Fruit fly (Drosophila melanogaster) whole organism, embryonic: Measurements from ENCODE around the gene cic.
A peak's percentile ranks its signal among the peaks of the same experiment; 100 is the strongest.

ENCODE experiments used
- CG12659 ChIP-seq: fragments of 200-800 bp; sonication (Bioruptor generic); optimal IDR thresholded peaks from 3 replicates; lab custom pipeline; 2017; ENCODE audit warnings: mild to moderate bottlenecking, missing biosample characterization, missing genetic modification reagents, missing genetic modification characterization
- CG15011 ChIP-seq: fragments of 200-800 bp; sonication (Bioruptor generic); optimal IDR thresholded peaks from 3 replicates; lab custom pipeline; 2018; ENCODE audit warnings: missing biosample characterization, mild to moderate bottlenecking, missing genetic modification characterization
- CG15601 ChIP-seq: fragments of 200-800 bp; sonication (Bioruptor generic); optimal IDR thresholded peaks from 3 replicates; lab custom pipeline; 2019; ENCODE audit warnings: missing biosample characterization, mild to moderate bottlenecking, missing genetic modification characterization, moderate library complexity
- CG1602 ChIP-seq: fragments of 200-800 bp; sonication (Bioruptor generic); optimal IDR thresholded peaks from 3 replicates; lab custom pipeline; 2016; ENCODE audit warnings: missing biosample characterization, missing genetic modification characterization
- CG17186 ChIP-seq: fragments of 200-800 bp; sonication (Bioruptor generic); optimal IDR thresholded peaks from 3 replicates; lab custom pipeline; 2017; ENCODE audit warnings: missing biosample characterization, missing genetic modification reagents, missing genetic modification characterization
- CG2116 ChIP-seq: fragments of 200-800 bp; sonication (Bioruptor generic); optimal IDR thresholded peaks from 3 replicates; lab custom pipeline; 2018; ENCODE audit warnings: missing biosample characterization, mild to moderate bottlenecking, missing genetic modification characterization
- CG2678 ChIP-seq: fragments of 200-800 bp; sonication (Bioruptor generic); optimal IDR thresholded peaks from 3 replicates; lab custom pipeline; 2019; ENCODE audit warnings: missing biosample characterization, mild to moderate bottlenecking, missing genetic modification characterization, moderate library complexity
- CG30020 ChIP-seq: fragments of 200-800 bp; optimal IDR thresholded peaks from 2 replicates; lab custom pipeline; 2019; ENCODE audit warnings: missing biosample characterization, mild to moderate bottlenecking, missing genetic modification characterization, moderate library complexity
- CG31441 ChIP-seq: fragments of 200-800 bp; sonication (Bioruptor generic); IDR thresholded peaks from 2 replicates; pipeline ENCODE4 v1.3.6; 2022; ENCODE audit warnings: missing biosample characterization, missing genetic modification characterization
- CG33557 ChIP-seq: fragments of 200-800 bp; sonication (Bioruptor generic); optimal IDR thresholded peaks from 2 replicates; lab custom pipeline; 2019; ENCODE audit warnings: missing biosample characterization, mild to moderate bottlenecking, missing genetic modification characterization, moderate library complexity
- CG4424 ChIP-seq: fragments of 200-800 bp; sonication (Bioruptor generic); optimal IDR thresholded peaks from 3 replicates; lab custom pipeline; 2016; ENCODE audit warnings: missing biosample characterization, missing genetic modification characterization
- CG5953 ChIP-seq: fragments of 200-800 bp; sonication (Bioruptor generic); IDR thresholded peaks from 2 replicates; pipeline ENCODE4 v1.3.6; 2022; ENCODE audit warnings: missing biosample characterization, missing genetic modification characterization
- CG6254 ChIP-seq: fragments of 200-800 bp; sonication (Bioruptor generic); optimal IDR thresholded peaks from 3 replicates; lab custom pipeline; 2017; ENCODE audit warnings: mild to moderate bottlenecking, missing biosample characterization, missing genetic modification reagents, missing genetic modification characterization
- CG7556 ChIP-seq: fragments of 200-800 bp; sonication (Bioruptor generic); optimal IDR thresholded peaks from 2 replicates; lab custom pipeline; 2017; ENCODE audit warnings: missing biosample characterization, mild to moderate bottlenecking, missing genetic modification characterization
- Camta ChIP-seq: fragments of 200-800 bp; sonication (Bioruptor generic); optimal IDR thresholded peaks from 2 replicates; lab custom pipeline; 2016; ENCODE audit warnings: missing biosample characterization, missing genetic modification characterization
- D19B ChIP-seq: fragments of 200-800 bp; sonication (Bioruptor generic); optimal IDR thresholded peaks from 2 replicates; lab custom pipeline; 2017; ENCODE audit warnings: missing biosample characterization, mild to moderate bottlenecking, missing genetic modification characterization
- Dbx ChIP-seq: fragments of 200-800 bp; sonication (Bioruptor generic); IDR thresholded peaks from 3 replicates; pipeline ENCODE4 v1.3.6; 2022; ENCODE audit warnings: missing biosample characterization, missing genetic modification characterization
- Deaf1 ChIP-seq: fragments of 200-800 bp; optimal IDR thresholded peaks from 3 replicates; lab custom pipeline; 2019; ENCODE audit warnings: missing biosample characterization, mild to moderate bottlenecking, missing genetic modification characterization, moderate library complexity
- Dip2 ChIP-seq: fragments of 200-800 bp; sonication (Bioruptor generic); IDR thresholded peaks from 2 replicates; pipeline ENCODE4 v1.3.6; 2022; ENCODE audit warnings: missing biosample characterization, missing genetic modification characterization
- E2f2 ChIP-seq: fragments of 200-800 bp; sonication (Bioruptor generic); IDR thresholded peaks from 2 replicates; pipeline ENCODE4 v1.3.6; 2022; ENCODE audit warnings: missing biosample characterization, missing genetic modification characterization
- Ets65A ChIP-seq: fragments of 200-800 bp; sonication (Bioruptor generic); peaks from one replicate; lab custom pipeline; 2016; ENCODE audit warnings: missing biosample characterization, missing genetic modification characterization
- HLH4C ChIP-seq: fragments of 200-800 bp; sonication (Bioruptor generic); IDR thresholded peaks from 3 replicates; pipeline ENCODE4 v1.3.6; 2022; ENCODE audit warnings: missing biosample characterization, missing genetic modification characterization; ENCODE audit not compliant: partially characterized antibody
- Lpt ChIP-seq: fragments of >200 bp; optimal IDR thresholded peaks from 2 replicates; lab custom pipeline; 2018; ENCODE audit warnings: missing biosample characterization, missing genetic modification characterization
- Mad ChIP-seq: fragments of 200-800 bp; sonication (Bioruptor generic); optimal IDR thresholded peaks from 2 replicates; lab custom pipeline; 2016; ENCODE audit warnings: missing biosample characterization, missing genetic modification characterization
- Med ChIP-seq: fragments of 200-800 bp; sonication (Bioruptor generic); peaks from one replicate; lab custom pipeline; 2016; ENCODE audit warnings: missing biosample characterization, missing genetic modification characterization, mild to moderate bottlenecking, inconsistent platforms, moderate library complexity
- NK7.1 ChIP-seq: fragments of 200-800 bp; sonication (Bioruptor generic); optimal IDR thresholded peaks from 3 replicates; lab custom pipeline; 2016; ENCODE audit warnings: missing biosample characterization, missing genetic modification characterization
- Ravus ChIP-seq: fragments of 200-800 bp; sonication (Bioruptor generic); IDR thresholded peaks from 2 replicates; pipeline ENCODE4 v1.3.6; 2022; ENCODE audit warnings: missing biosample characterization, missing genetic modification characterization
- Rx ChIP-seq: fragments of 200-800 bp; sonication (Bioruptor generic); IDR thresholded peaks from 2 replicates; pipeline ENCODE4 v1.3.6; 2022; ENCODE audit warnings: missing biosample characterization, missing genetic modification characterization
- Sox100B ChIP-seq: fragments of 200-800 bp; sonication (Bioruptor generic); optimal IDR thresholded peaks from 3 replicates; lab custom pipeline; 2018; ENCODE audit warnings: missing biosample characterization, mild to moderate bottlenecking, missing genetic modification characterization
- Sox102F ChIP-seq: fragments of 200-800 bp; sonication (Bioruptor generic); optimal IDR thresholded peaks from 2 replicates; lab custom pipeline; 2018; ENCODE audit warnings: missing biosample characterization, mild to moderate bottlenecking, missing genetic modification characterization, moderate library complexity
- ato ChIP-seq: fragments of 200-800 bp; sonication (Bioruptor generic); IDR thresholded peaks from 2 replicates; pipeline ENCODE4 v1.3.6; 2022; ENCODE audit warnings: missing biosample characterization, missing genetic modification characterization; ENCODE audit not compliant: partially characterized antibody
- chinmo ChIP-seq: fragments of 200-800 bp; sonication (Bioruptor generic); IDR thresholded peaks from 4 replicates; pipeline ENCODE4 v1.3.6; 2022; ENCODE audit warnings: missing biosample characterization, missing genetic modification characterization; ENCODE audit not compliant: partially characterized antibody
- fd96Cb ChIP-seq: fragments of 200-800 bp; sonication (Bioruptor generic); optimal IDR thresholded peaks from 2 replicates; lab custom pipeline; 2018; ENCODE audit warnings: missing biosample characterization, mild to moderate bottlenecking, missing genetic modification characterization, moderate library complexity
- hbn ChIP-seq: fragments of 200-800 bp; sonication (Bioruptor generic); IDR thresholded peaks from 2 replicates; pipeline ENCODE4 v1.3.6; 2022; ENCODE audit warnings: missing biosample characterization, missing genetic modification characterization; ENCODE audit not compliant: partially characterized antibody
- ind ChIP-seq: fragments of 200-800 bp; sonication (Bioruptor generic); optimal IDR thresholded peaks from 3 replicates; lab custom pipeline; 2016; ENCODE audit warnings: missing biosample characterization, missing genetic modification characterization
- jumu ChIP-seq: fragments of 200-800 bp; sonication (Bioruptor generic); optimal IDR thresholded peaks from 3 replicates; lab custom pipeline; 2016; ENCODE audit warnings: missing biosample characterization, missing genetic modification characterization
- kni ChIP-seq: fragments of 200-800 bp; sonication (Bioruptor generic); optimal IDR thresholded peaks from 3 replicates; lab custom pipeline; 2017; ENCODE audit warnings: mild to moderate bottlenecking, missing biosample characterization, missing genetic modification reagents, missing genetic modification characterization
- lbe ChIP-seq: fragments of 200-800 bp; sonication (Bioruptor generic); optimal IDR thresholded peaks from 2 replicates; lab custom pipeline; 2016; ENCODE audit warnings: missing biosample characterization, mild to moderate bottlenecking, missing genetic modification characterization
- maf-S ChIP-seq: fragments of 200-800 bp; sonication (Bioruptor generic); optimal IDR thresholded peaks from 2 replicates; lab custom pipeline; 2016; ENCODE audit warnings: missing biosample characterization, missing genetic modification characterization
- mirr ChIP-seq: fragments of 200-800 bp; sonication (Bioruptor generic); optimal IDR thresholded peaks from 3 replicates; lab custom pipeline; 2018; ENCODE audit warnings: missing biosample characterization, mild to moderate bottlenecking, missing genetic modification characterization
- pfk ChIP-seq: fragments of 200-800 bp; sonication (Bioruptor generic); optimal IDR thresholded peaks from 2 replicates; lab custom pipeline; 2018; ENCODE audit warnings: missing biosample characterization, mild to moderate bottlenecking, missing genetic modification characterization, moderate library complexity
- phol ChIP-seq: fragments of 200-800 bp; sonication (Bioruptor generic); optimal IDR thresholded peaks from 3 replicates; lab custom pipeline; 2018; ENCODE audit warnings: missing biosample characterization, mild to moderate bottlenecking, missing genetic modification characterization, moderate library complexity
- row ChIP-seq: fragments of 200-800 bp; sonication (Bioruptor generic); IDR thresholded peaks from 3 replicates; pipeline ENCODE4 v1.3.6; 2022; ENCODE audit warnings: missing biosample characterization, missing genetic modification characterization
- scrt ChIP-seq: fragments of 200-800 bp; sonication (Bioruptor generic); optimal IDR thresholded peaks from 2 replicates; lab custom pipeline; 2018; ENCODE audit warnings: missing biosample characterization, mild to moderate bottlenecking, missing genetic modification characterization, moderate library complexity
- sens ChIP-seq: fragments of 200-800 bp; sonication (Bioruptor generic); peaks from one replicate; lab custom pipeline; 2016; ENCODE audit warnings: missing biosample characterization, missing genetic modification characterization
- sim ChIP-seq: fragments of 200-800 bp; sonication (Bioruptor generic); IDR thresholded peaks from 2 replicates; pipeline ENCODE4 v1.3.6; 2022; ENCODE audit warnings: missing biosample characterization, missing genetic modification characterization
- twi ChIP-seq: fragments of 200-800 bp; optimal IDR thresholded peaks from 2 replicates; lab custom pipeline; 2019; ENCODE audit warnings: missing biosample characterization, mild to moderate bottlenecking, missing genetic modification characterization, moderate library complexity

The cic gene

DNA sequence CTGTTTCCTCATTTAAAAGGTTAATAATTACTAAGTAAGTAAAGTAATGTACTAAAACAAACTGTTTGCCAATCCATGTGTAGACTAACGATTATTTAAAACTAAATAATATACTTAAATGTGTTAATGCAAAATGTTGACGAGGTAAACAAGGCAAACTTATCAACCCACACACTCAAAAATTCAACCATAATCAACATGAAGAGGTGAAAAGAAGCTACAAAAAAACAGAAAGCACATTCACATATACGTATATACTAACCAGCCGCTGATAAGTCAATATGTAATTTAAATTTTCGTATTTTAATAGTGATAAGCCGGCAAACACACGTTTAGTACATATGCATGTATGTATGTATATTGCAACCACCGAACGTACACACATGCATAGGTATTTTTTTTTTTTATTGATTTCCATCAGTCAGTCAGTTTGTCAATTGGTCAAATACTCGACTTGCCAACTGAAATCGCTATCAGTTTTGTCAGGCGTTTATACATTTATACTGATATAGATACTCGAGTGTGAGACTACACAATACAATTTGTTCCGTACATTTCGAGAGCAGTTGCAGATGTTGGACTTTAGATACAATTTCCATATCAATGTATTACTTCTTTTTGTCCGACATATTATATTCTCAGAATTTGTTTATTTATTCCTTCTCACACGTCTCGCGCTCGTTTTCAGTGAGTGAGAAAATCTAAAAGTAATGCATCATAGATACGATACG is 7.0 kb downstream of the cic start (continued):
- TF ChIP-seq Mad: no peak
- peak; percentile 58 for TF ChIP-seq row
- peak; percentile 40 for TF ChIP-seq CG12659 (GFP tag; lab: Kevin White, UChicago)
- peak; percentile 89 for TF ChIP-seq mirr
- peak; percentile 17 for TF ChIP-seq scrt (GFP tag; lab: Kevin White, UChicago)
- TF ChIP-seq CG15011 (GFP tag; lab: Kevin White, UChicago): no peak
- peak; percentile 43 for TF ChIP-seq fd96Cb
- TF ChIP-seq sens: peak; percentile 87
- no peak for TF ChIP-seq pfk (GFP tag; lab: Kevin White, UChicago)
- no peak for TF ChIP-seq CG30020
- TF ChIP-seq CG5953 (GFP tag; lab: Robert Waterston, UW): no peak
- peak; percentile 14 for TF ChIP-seq lbe (GFP tag; lab: Kevin White, UChicago)
- TF ChIP-seq NK7.1 (GFP tag; lab: Kevin White, UChicago): no peak
- no peak for TF ChIP-seq Dip2 (GFP tag; lab: Robert Waterston, UW)
- no peak for TF ChIP-seq Camta
- peak; percentile 24; the same call in 1 of the 2 replicates for TF ChIP-seq E2f2 (GFP tag; lab: Robert Waterston, UW)
- TF ChIP-seq Sox100B (GFP tag; lab: Kevin White, UChicago): peak; percentile 56
- peak; percentile 6 for TF ChIP-seq CG6254 (GFP tag; lab: Kevin White, UChicago)
- no peak for TF ChIP-seq jumu (GFP tag; lab: Kevin White, UChicago)
- 0 out of 2 replicates have a peak, but pooled peaks have one; percentile 55 for TF ChIP-seq sim
- peak; percentile 45 for TF ChIP-seq CG7556
- TF ChIP-seq CG2116: peak; percentile 24
- TF ChIP-seq chinmo (GFP tag; lab: Robert Waterston, UW): 0 out of 4 replicates have a peak, but pooled peaks have one; percentile 42
- TF ChIP-seq CG4424 (GFP tag; lab: Kevin White, UChicago): peak; percentile 2
- peak; percentile 21 for TF ChIP-seq phol (tag; lab: Kevin White, UChicago)
- no peak for TF ChIP-seq kni (GFP tag; lab: Kevin White, UChicago)
- TF ChIP-seq CG31441 (GFP tag; lab: Robert Waterston, UW): 0 out of 2 replicates have a peak, but pooled peaks have one; percentile 39
- peak; percentile 56 for TF ChIP-seq Sox102F (GFP tag; lab: Kevin White, UChicago)
- 0 out of 3 replicates have a peak, but pooled peaks have one; percentile 19 for TF ChIP-seq Dbx (GFP tag; lab: Robert Waterston, UW)
- TF ChIP-seq D19B (GFP tag; lab: Kevin White, UChicago): no peak
- TF ChIP-seq CG15601 (tag; lab: Kevin White, UChicago): peak; percentile 37

DNA sequence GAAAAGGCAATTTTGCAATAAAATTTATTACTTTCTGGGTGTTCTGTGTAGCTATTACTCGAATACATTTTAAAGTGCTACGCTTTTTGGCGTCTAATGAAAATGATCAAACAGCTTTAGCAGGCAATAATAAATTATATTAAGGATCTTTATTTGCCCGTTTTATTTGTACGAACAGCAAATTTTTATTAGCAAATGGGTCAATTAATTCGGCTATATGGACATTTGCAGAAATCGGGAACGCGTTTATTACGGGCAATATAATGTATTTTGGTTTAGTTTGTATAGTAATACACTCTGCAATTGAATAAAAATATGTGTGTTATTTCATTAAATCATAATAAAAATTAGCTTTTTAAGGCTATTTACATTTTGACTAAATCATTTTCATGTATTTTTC is 7.8 kb downstream of the cic start:
- TF ChIP-seq Ets65A (GFP tag; lab: Kevin White, UChicago) (no peak), ato (no peak), Med (GFP tag; lab: Kevin White, UChicago) (peak; percentile 19)

DNA sequence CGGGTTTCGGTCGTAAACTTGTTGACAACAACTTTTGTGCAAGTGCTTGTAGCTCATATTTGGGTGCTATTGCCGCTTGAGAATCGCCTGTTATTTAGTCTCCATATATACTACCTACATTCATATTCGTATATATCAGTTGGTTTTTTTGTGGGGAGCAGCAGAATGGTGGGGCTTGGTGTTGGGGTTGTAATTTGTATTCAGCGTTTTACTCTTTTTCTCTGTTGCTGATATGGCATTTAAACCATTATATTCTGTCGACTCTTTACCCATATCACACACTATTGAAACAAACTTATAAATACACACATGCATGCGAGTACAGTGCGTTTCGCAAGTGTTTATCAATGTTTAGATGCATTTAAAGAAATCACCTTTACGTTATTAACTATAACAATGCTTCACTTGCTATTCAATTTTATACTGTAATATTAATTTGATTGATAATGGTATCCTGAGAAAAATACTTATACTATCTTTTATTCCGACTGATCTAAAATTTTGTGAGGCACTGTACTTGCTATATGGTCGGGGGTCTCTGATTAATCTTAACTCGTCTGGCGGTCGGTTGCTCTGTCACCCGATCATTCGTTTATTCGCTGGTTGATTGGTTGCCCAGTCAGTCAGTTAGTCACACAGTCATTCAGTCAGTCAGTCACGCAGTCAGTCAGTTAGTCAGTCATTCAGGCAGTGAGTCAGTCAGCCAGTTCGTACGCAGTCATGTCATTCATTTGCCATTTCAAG is 8.8 kb downstream of the cic start:
- TF ChIP-seq CG33557 (GFP tag; lab: Kevin White, UChicago) (peak; percentile 6), ind (GFP tag; lab: Kevin White, UChicago) (peak; percentile 84), CG17186 (peak; percentile 32), hbn (GFP tag; lab: Robert Waterston, UW) (no peak), twi (tag; lab: Kevin White, UChicago) (peak; percentile 65), Deaf1 (tag; lab: Kevin White, UChicago) (peak; percentile 80), HLH4C (0 out of 3 replicates have a peak, but pooled peaks have one; percentile 15), Mad (peak; percentile 25), Rx (GFP tag; lab: Robert Waterston, UW) (no peak; the same call in 1 of the 2 replicates), CG1602 (peak; percentile 64), maf-S (peak; percentile 15), Ravus (peak; percentile 47; the same call in 1 of the 2 replicates), CG2678 (peak; percentile 96), Lpt (GFP tag; lab: Kevin White, UChicago) (no peak)
